Worm (Caenorhabditis elegans) whole organism, early embryonic: ENCODE results near the gene athp-2.

Source experiments
- B0310.2 ChIP-seq: sonication (generic microtip); optimal IDR thresholded peaks from 2 replicates; lab custom pipeline; 2016; ENCODE audit warnings: mild to moderate bottlenecking, missing genetic modification characterization, missing compliant biosample characterization
- F13C5.2 ChIP-seq: sonication (generic microtip); optimal IDR thresholded peaks from 2 replicates; lab custom pipeline; 2017; ENCODE audit warnings: mild to moderate bottlenecking, missing genetic modification characterization, inconsistent platforms, missing compliant biosample characterization
- aly-1 ChIP-seq: sonication (generic microtip); optimal IDR thresholded peaks from 2 replicates; lab custom pipeline; 2016; ENCODE audit warnings: missing genetic modification characterization, missing compliant biosample characterization
- ama-1 ChIP-seq: fragments of 150-350 bp; optimal IDR thresholded peaks from 2 replicates; lab custom pipeline; 2014
- ceh-13 ChIP-seq: fragments of 200-800 bp; sonication (Bioruptor generic); optimal IDR thresholded peaks from 2 replicates; lab custom pipeline; 2018; ENCODE audit warnings: mild to moderate bottlenecking, missing genetic modification characterization, missing compliant biosample characterization
- ceh-36 ChIP-seq: sonication (generic microtip); optimal IDR thresholded peaks from 2 replicates; lab custom pipeline; 2016; ENCODE audit warnings: missing genetic modification characterization, inconsistent platforms, missing compliant biosample characterization
- ets-7 ChIP-seq: sonication (generic microtip); optimal IDR thresholded peaks from 2 replicates; lab custom pipeline; 2016; ENCODE audit warnings: missing genotype, missing genetic modification characterization, missing compliant biosample characterization
- flt-1 ChIP-seq: fragments of 200-800 bp; sonication (Bioruptor generic); IDR thresholded peaks from 2 replicates; pipeline ENCODE4 v1.3.6; 2022; ENCODE audit warnings: missing genetic modification characterization, missing compliant biosample characterization
- hmbx-1 ChIP-seq: sonication (generic microtip); optimal IDR thresholded peaks from 2 replicates; lab custom pipeline; 2016; ENCODE audit warnings: mild to moderate bottlenecking, missing genetic modification characterization, missing compliant biosample characterization
- hmg-4 ChIP-seq: fragments of 200-800 bp; sonication (Bioruptor generic); optimal IDR thresholded peaks from 2 replicates; lab custom pipeline; 2018; ENCODE audit warnings: mild to moderate bottlenecking, missing genetic modification characterization, missing compliant biosample characterization
- hnd-1 ChIP-seq: sonication (generic microtip); optimal IDR thresholded peaks from 2 replicates; lab custom pipeline; 2016; ENCODE audit warnings: missing genetic modification characterization, missing compliant biosample characterization
- pes-1 ChIP-seq: fragments of 200-800 bp; sonication (Bioruptor generic); IDR thresholded peaks from 2 replicates; pipeline ENCODE4 v1.3.6; 2022; ENCODE audit warnings: missing genetic modification reagents, missing genetic modification characterization, missing compliant biosample characterization
- scrt-1 ChIP-seq: fragments of 200-800 bp; sonication (Bioruptor generic); IDR thresholded peaks from 2 replicates; pipeline ENCODE4 v1.3.6; 2022; ENCODE audit warnings: missing genetic modification characterization, missing compliant biosample characterization
- sea-1 ChIP-seq: fragments of 200-800 bp; sonication (Bioruptor generic); conservative IDR thresholded peaks from 2 replicates; pipeline ENCODE4 v1.3.6; 2022; ENCODE audit warnings: missing genetic modification characterization, missing compliant biosample characterization
- tbx-11 ChIP-seq: fragments of 200-800 bp; sonication (Bioruptor generic); IDR thresholded peaks from 2 replicates; pipeline ENCODE4 v1.3.6; 2022; ENCODE audit warnings: missing genetic modification characterization, missing compliant biosample characterization
- tbx-37 ChIP-seq: fragments of 200-800 bp; sonication (Bioruptor generic); conservative IDR thresholded peaks from 2 replicates; pipeline ENCODE4 v1.3.6; 2022; ENCODE audit warnings: missing genetic modification reagents, missing genetic modification characterization, missing compliant biosample characterization
- tra-4 ChIP-seq: sonication (generic microtip); optimal IDR thresholded peaks from 2 replicates; lab custom pipeline; 2017; ENCODE audit warnings: missing genetic modification characterization, missing compliant biosample characterization

The athp-2 gene

DNA sequence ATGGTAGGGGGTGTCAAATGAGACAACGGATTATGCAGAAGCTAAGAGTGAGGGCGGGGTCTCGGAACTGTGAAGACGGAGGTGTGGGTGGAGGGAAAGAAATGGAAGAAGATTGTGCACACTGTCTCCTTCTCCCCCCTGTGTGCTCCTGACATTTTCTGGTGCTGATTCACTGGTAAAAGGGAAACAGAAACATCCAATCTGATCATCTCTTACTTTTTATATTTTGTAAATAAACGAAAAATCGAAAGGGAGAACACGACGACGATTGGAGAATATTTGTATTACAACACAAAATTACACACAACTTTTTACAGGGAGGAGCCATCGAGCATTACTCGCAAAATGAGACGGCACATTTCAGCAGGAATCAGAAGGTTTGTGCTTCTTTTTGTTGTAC is 43.3 kb downstream of the athp-2 start, which contains the start of gene fkh-6:
fkh-6 (minus strand) TSS at position 101 of the 400 bp plus-strand sequence.
- TF ChIP-seq hnd-1: no peak
- no peak for TF ChIP-seq F13C5.2
- no peak for TF ChIP-seq flt-1 (GFP tag; lab: Robert Waterston, UW)
- no peak for TF ChIP-seq hmg-4 (GFP tag; lab: Kevin White, UChicago)
- TF ChIP-seq ama-1 (lab: Kevin White, UChicago): no peak
- no peak for TF ChIP-seq scrt-1 (GFP tag; lab: Robert Waterston, UW)
- TF ChIP-seq ceh-36 (tag; lab: Kevin White, UChicago): no peak
- no peak for TF ChIP-seq tra-4 (tag; lab: Kevin White, UChicago)
- no peak for TF ChIP-seq pes-1 (GFP tag; lab: Robert Waterston, UW)
- no peak for TF ChIP-seq sea-1 (GFP tag; lab: Robert Waterston, UW)
- no peak for TF ChIP-seq hmbx-1 (tag; lab: Kevin White, UChicago)
- no peak for TF ChIP-seq B0310.2 (tag; lab: Kevin White, UChicago)
- no peak for TF ChIP-seq aly-1
- no peak for TF ChIP-seq tbx-37 (GFP tag; lab: Robert Waterston, UW)
- TF ChIP-seq ets-7: no peak
- TF ChIP-seq tbx-11: no peak
- TF ChIP-seq ceh-13 (GFP tag; lab: Kevin White, UChicago): no peak

ce11 chrII:4391072-4391471 is 51.1 kb downstream of the athp-2 start:
- TF ChIP-seq ceh-13 (GFP tag; lab: Kevin White, UChicago): no peak
- no peak for TF ChIP-seq hmbx-1 (tag; lab: Kevin White, UChicago)
- no peak for TF ChIP-seq ceh-36 (tag; lab: Kevin White, UChicago)

ce11 chrII:4392526-4393057 is 52.6 kb downstream of the athp-2 start, which contains the start of gene mlt-7:
Gene mlt-7 (plus strand): TSS chrII:4393007.
- TF ChIP-seq ceh-36 (tag; lab: Kevin White, UChicago) (no peak), pes-1 (GFP tag; lab: Robert Waterston, UW) (no peak), scrt-1 (GFP tag; lab: Robert Waterston, UW) (no peak), ets-7 (no peak), hmg-4 (GFP tag; lab: Kevin White, UChicago) (no peak), tbx-11 (no peak), flt-1 (GFP tag; lab: Robert Waterston, UW) (no peak), ceh-13 (GFP tag; lab: Kevin White, UChicago) (no peak), tra-4 (tag; lab: Kevin White, UChicago) (no peak), aly-1 (no peak)

- no peak for TF ChIP-seq F13C5.2
- no peak for TF ChIP-seq scrt-1 (GFP tag; lab: Robert Waterston, UW)
- no peak for TF ChIP-seq tbx-11
- no peak for TF ChIP-seq B0310.2 (tag; lab: Kevin White, UChicago)
Measured at ce11 chrII:4394438-4394837, 54.5 kb downstream of the athp-2 start.
